Worm (Caenorhabditis elegans): ENCODE measurements around the gene D1025.10.

ce11 chrX:14556403-14556802, 39.7 kb downstream of the D1025.10 start:
- TF ChIP-seq rnt-1 (tag; optimal IDR thresholded peaks at IDR 0.05) (no peak), pha-4 (tag; optimal IDR thresholded peaks at IDR 0.05) (no peak), ama-1 (optimal IDR thresholded peaks at IDR 0.05) (no peak), hlh-30 (tag; optimal IDR thresholded peaks at IDR 0.05; ENCODE audit: insufficient read depth) (no peak), pag-3 (tag; optimal IDR thresholded peaks at IDR 0.05; ENCODE audit: borderline replicate concordance) (no peak), ztf-16 (tag; optimal IDR thresholded peaks at IDR 0.05) (no peak), ets-4 (tag; optimal IDR thresholded peaks at IDR 0.05) (no peak), ceh-30 (tag; optimal IDR thresholded peaks at IDR 0.05) (no peak), nhr-232 (tag; optimal IDR thresholded peaks at IDR 0.05) (no peak), unc-42 (tag; optimal IDR thresholded peaks at IDR 0.05) (no peak), fkh-10 (GFP tag; optimal IDR thresholded peaks at IDR 0.05) (no peak), hlh-15 (tag; optimal IDR thresholded peaks at IDR 0.05) (no peak), che-1 (tag; optimal IDR thresholded peaks at IDR 0.05) (no peak)

Data from whole organism, late embryonic.